Worm (Caenorhabditis elegans): Measurements from ENCODE around the gene rpl-37.

rpl-37 gene

ce11 chrIII:3509908-3510307, 18.5 kb upstream of the rpl-37 start, which contains the start of the genes M01F1.4 and mrpl-35 (continued):
- TF ChIP-seq rnt-1 (tag; optimal IDR thresholded peaks at IDR 0.05) (peak; percentile 38), lin-14 (GFP tag; optimal IDR thresholded peaks at IDR 0.05) (peak; percentile 72), hlh-17 (GFP tag; optimal IDR thresholded peaks at IDR 0.05; ENCODE audit: borderline replicate concordance) (no peak), blmp-1 (tag; optimal IDR thresholded peaks at IDR 0.05) (peak; percentile 67), F16B12.6 (tag; optimal IDR thresholded peaks at IDR 0.05) (peak; percentile 90), dpl-1 (GFP tag; optimal IDR thresholded peaks at IDR 0.05) (peak; percentile 34 to 78 (median 61)), mdl-1 (tag; optimal IDR thresholded peaks at IDR 0.05) (peak in 1 of 2 experiments; percentile 2), tbx-2 (tag; optimal IDR thresholded peaks at IDR 0.05) (peak; percentile 23), snu-23 (GFP tag; optimal IDR thresholded peaks at IDR 0.05) (peak; percentile 69), ztf-4 (tag; optimal IDR thresholded peaks at IDR 0.05) (no peak), nhr-76 (tag; optimal IDR thresholded peaks at IDR 0.05) (no peak), C16A3.4 (tag; optimal IDR thresholded peaks at IDR 0.05) (peak; percentile 3), nhr-47 (tag; optimal IDR thresholded peaks at IDR 0.05) (peak; percentile 38)

ce11 chrIII:3511808-3512207, 16.6 kb upstream of the rpl-37 start:
- TF ChIP-seq pag-3 (tag; optimal IDR thresholded peaks at IDR 0.05; ENCODE audit: borderline replicate concordance, insufficient read depth) (no peak), efl-1 (optimal IDR thresholded peaks at IDR 0.05) (peak; percentile 26 to 52), efl-1 (GFP tag; optimal IDR thresholded peaks at IDR 0.05 in 1 of 2) (peak; percentile 48 to 96), dpl-1 (GFP tag; optimal IDR thresholded peaks at IDR 0.05) (peak in 2 of 3 experiments; percentile 37 to 46), lin-35 (GFP tag; optimal IDR thresholded peaks at IDR 0.05) (peak in 1 of 2 experiments; percentile 67)

ce11 chrIII:3519505-3519904, 8.9 kb upstream of the rpl-37 start, which contains the start of gene hmit-1.3:
Gene hmit-1.3 (minus strand): TSS chrIII:3519607.
- no peak for TF ChIP-seq nhr-20 (tag; optimal IDR thresholded peaks at IDR 0.05)
- peak in 1 of 2 experiments; percentile 9 for TF ChIP-seq lin-35 (GFP tag; optimal IDR thresholded peaks at IDR 0.05)

- peak; percentile 71 for TF ChIP-seq blmp-1 (tag; optimal IDR thresholded peaks at IDR 0.05)
- peak; percentile 76 for TF ChIP-seq elt-2 (tag; optimal IDR thresholded peaks at IDR 0.05)
- TF ChIP-seq fkh-8 (tag; optimal IDR thresholded peaks at IDR 0.05), result no peak
- TF ChIP-seq nhr-85 (tag), result no peak
- TF ChIP-seq fkh-10 (GFP tag; optimal IDR thresholded peaks at IDR 0.05), result no peak
- TF ChIP-seq unc-86 (tag; optimal IDR thresholded peaks at IDR 0.05), result no peak
- no peak for TF ChIP-seq nhr-12 (tag; optimal IDR thresholded peaks at IDR 0.05)
- TF ChIP-seq irx-1 (tag; optimal IDR thresholded peaks at IDR 0.05), result no peak
- no peak for TF ChIP-seq nhr-11 (tag; optimal IDR thresholded peaks at IDR 0.05)
- no peak for TF ChIP-seq lin-13 (GFP tag; optimal IDR thresholded peaks at IDR 0.05)
- TF ChIP-seq ets-5 (GFP tag; IDR thresholded peaks at IDR 0.05), result no peak
- peak; percentile 25 for TF ChIP-seq nhr-20 (tag; optimal IDR thresholded peaks at IDR 0.05)
- no peak for TF ChIP-seq efl-3 (GFP tag; optimal IDR thresholded peaks at IDR 0.05)
- no peak for TF ChIP-seq C16A3.4 (tag; optimal IDR thresholded peaks at IDR 0.05)
- TF ChIP-seq elt-3 (tag; optimal IDR thresholded peaks at IDR 0.05), result no peak
- no peak for TF ChIP-seq aly-2 (tag; optimal IDR thresholded peaks at IDR 0.05)
- TF ChIP-seq nhr-28 (tag; optimal IDR thresholded peaks at IDR 0.05), result no peak
- TF ChIP-seq sox-4 (tag; optimal IDR thresholded peaks at IDR 0.05), result no peak
- TF ChIP-seq snpc-4 (tag; optimal IDR thresholded peaks at IDR 0.05), result no peak
- no peak for TF ChIP-seq efl-1 (optimal IDR thresholded peaks at IDR 0.05)
- TF ChIP-seq efl-1 (GFP tag; optimal IDR thresholded peaks at IDR 0.05 in 1 of 2), result no peak
- no peak for TF ChIP-seq ceh-82 (tag; optimal IDR thresholded peaks at IDR 0.05)
- no peak for TF ChIP-seq xbp-1 (tag; optimal IDR thresholded peaks at IDR 0.05)
- no peak for TF ChIP-seq nhr-237 (tag; optimal IDR thresholded peaks at IDR 0.05)
- TF ChIP-seq unc-62 (GFP tag; optimal IDR thresholded peaks at IDR 0.05), result no peak
- TF ChIP-seq vab-15 (tag; optimal IDR thresholded peaks at IDR 0.05), result no peak
- no peak for TF ChIP-seq aha-1 (tag; optimal IDR thresholded peaks at IDR 0.05)
- TF ChIP-seq nhr-76 (tag; optimal IDR thresholded peaks at IDR 0.05), result no peak
- no peak for TF ChIP-seq egl-13 (tag; optimal IDR thresholded peaks at IDR 0.05)
- TF ChIP-seq lin-14 (GFP tag; optimal IDR thresholded peaks at IDR 0.05), result peak; percentile 10
- no peak for TF ChIP-seq C34B4.2 (tag; optimal IDR thresholded peaks at IDR 0.05)
- peak; percentile 18 for TF ChIP-seq snu-23 (GFP tag; optimal IDR thresholded peaks at IDR 0.05)
- no peak for TF ChIP-seq ztf-11 (tag; optimal IDR thresholded peaks at IDR 0.05)
- peak; percentile 27 for TF ChIP-seq nhr-71 (tag; optimal IDR thresholded peaks at IDR 0.05)
- no peak for TF ChIP-seq sup-37 (GFP tag; optimal IDR thresholded peaks at IDR 0.05)
- peak in 1 of 2 experiments; percentile 44 for TF ChIP-seq lin-35 (GFP tag; optimal IDR thresholded peaks at IDR 0.05)
- no peak for TF ChIP-seq unc-30 (tag; optimal IDR thresholded peaks at IDR 0.05)
- peak in 1 of 2 experiments; percentile 56 for TF ChIP-seq mdl-1 (tag; optimal IDR thresholded peaks at IDR 0.05)
Measured at ce11 chrIII:3520417-3520816, 8.0 kb upstream of the rpl-37 start.
